Worm (Caenorhabditis elegans): Measurements from ENCODE around the gene clec-229.

DNA sequence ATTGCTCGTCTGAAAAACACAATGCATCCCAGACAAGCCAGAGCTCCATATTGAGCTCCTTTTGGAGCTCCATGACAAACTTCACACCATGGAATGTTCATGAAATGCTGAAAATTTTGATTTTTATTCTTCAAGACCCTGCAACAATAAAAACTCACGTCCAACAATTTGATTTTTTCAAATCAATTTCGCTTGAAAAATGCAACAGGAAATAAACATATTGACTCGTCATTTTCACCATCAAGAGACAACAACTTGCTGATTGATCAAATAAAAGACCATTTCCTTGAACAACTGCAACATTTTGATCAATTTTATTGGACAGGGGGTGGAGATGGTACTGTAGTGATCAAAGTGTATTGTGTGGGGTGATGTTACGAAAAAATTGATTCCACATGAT lies 28.4 kb upstream of the clec-229 start, which contains the start of gene nhr-269:
- TF ChIP-seq fkh-10 (GFP tag; optimal IDR thresholded peaks at IDR 0.05), result no peak
- TF ChIP-seq Y22D7AL.16 (tag; optimal IDR thresholded peaks at IDR 0.05), result no peak
- no peak for TF ChIP-seq ceh-45 (GFP tag; IDR thresholded peaks at IDR 0.05)
- TF ChIP-seq ets-4 (tag; optimal IDR thresholded peaks at IDR 0.05), result no peak
- TF ChIP-seq nhr-232 (tag; optimal IDR thresholded peaks at IDR 0.05), result no peak
- TF ChIP-seq tbx-2 (tag; optimal IDR thresholded peaks at IDR 0.05), result no peak
- TF ChIP-seq sox-2 (GFP tag; IDR thresholded peaks at IDR 0.05), result no peak
- no peak for TF ChIP-seq pqm-1 (tag; optimal IDR thresholded peaks at IDR 0.05)
- no peak for TF ChIP-seq elt-2 (tag; optimal IDR thresholded peaks at IDR 0.05)
- TF ChIP-seq rnt-1 (tag; optimal IDR thresholded peaks at IDR 0.05), result no peak
- TF ChIP-seq lin-11 (tag; optimal IDR thresholded peaks at IDR 0.05), result no peak
- no peak for TF ChIP-seq dve-1 (tag; optimal IDR thresholded peaks at IDR 0.05)
- no peak for TF ChIP-seq C08G9.2 (tag; optimal IDR thresholded peaks at IDR 0.05)
- TF ChIP-seq zip-5 (tag; optimal IDR thresholded peaks at IDR 0.05), result no peak

Data from whole organism, late embryonic.